Worm (Caenorhabditis elegans) whole organism, L4/young adult: Measurements from ENCODE around the gene C47E12.12.

Source experiments
- W03F9.2 ChIP-seq: fragments of 150-350 bp; optimal IDR thresholded peaks from 2 replicates; lab custom pipeline; 2014; ENCODE audit warnings: missing biosample characterization, missing genetic modification characterization
- dao-5 ChIP-seq: sonication (generic microtip); optimal IDR thresholded peaks from 2 replicates; lab custom pipeline; 2016; ENCODE audit warnings: missing genotype, missing genetic modification characterization, moderate library complexity, missing compliant biosample characterization
- him-1 ChIP-seq: sonication (generic microtip); optimal IDR thresholded peaks from 2 replicates; lab custom pipeline; 2016; ENCODE audit warnings: missing genotype, missing genetic modification reagents, missing genetic modification characterization, missing compliant biosample characterization

C47E12.12 gene

DNA sequence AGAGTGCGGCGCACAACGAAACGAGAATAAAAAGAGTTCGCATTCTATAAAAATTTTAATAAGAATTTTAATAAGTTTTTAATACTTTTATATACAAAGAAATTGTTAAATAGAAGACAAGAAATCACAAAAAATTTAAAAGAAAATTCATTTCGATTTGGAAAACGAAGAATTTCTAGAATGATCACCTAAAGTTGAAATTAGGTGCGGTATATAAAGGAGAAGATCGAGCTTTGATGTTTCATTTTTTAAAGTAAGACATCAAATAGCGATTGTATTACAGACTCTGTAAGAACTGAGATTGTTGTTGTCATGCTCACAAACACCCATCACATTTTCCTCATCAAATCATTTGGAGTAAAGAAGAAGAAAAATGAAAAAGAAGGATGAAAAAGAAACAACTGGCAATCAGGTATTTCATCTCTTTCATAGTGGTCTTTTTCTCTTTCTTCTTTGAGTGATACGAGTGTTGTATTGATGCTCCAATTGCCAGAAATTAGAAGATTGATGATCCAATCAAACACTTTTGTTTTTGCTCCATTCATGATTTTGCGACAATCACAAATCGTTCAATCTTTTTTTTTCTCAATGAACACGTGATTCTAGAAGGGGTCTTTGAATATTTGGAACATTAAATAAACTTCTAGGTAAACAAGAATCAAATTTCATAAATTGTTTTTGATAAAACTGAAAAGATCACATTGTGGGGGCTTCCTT is 44.2 kb downstream of the C47E12.12 start, which contains the start of gene dur-1:
TSS of gene dur-1 (minus strand) at position 51 of the 717 bp plus-strand sequence.
- TF ChIP-seq W03F9.2 (tag; lab: Kevin White, UChicago) = no peak
- no peak for TF ChIP-seq dao-5 (tag; lab: Kevin White, UChicago)
- TF ChIP-seq him-1 (tag; lab: Kevin White, UChicago) = no peak

DNA sequence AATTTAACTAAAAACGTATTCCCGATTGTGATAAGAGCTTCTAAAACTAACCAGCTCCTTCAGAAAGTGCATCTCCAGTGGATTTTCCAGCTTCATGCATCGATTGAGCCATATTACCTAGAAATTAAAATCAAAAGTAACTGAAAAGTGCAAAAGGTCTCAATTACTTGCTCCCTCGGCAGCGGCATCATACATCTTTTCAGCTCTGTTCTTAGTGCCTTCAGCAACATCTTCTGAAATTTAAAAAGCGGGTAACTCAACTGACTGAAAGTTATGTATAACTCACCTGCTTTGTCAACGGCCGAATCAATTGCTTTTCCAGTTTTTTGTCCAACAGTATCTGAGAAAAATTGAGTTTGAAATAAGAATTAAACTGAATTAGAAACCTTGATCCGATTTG is 48.1 kb downstream of the C47E12.12 start:
- TF ChIP-seq W03F9.2 (tag; lab: Kevin White, UChicago) = no peak
